Fruit fly (Drosophila melanogaster) whole organism, embryonic: ENCODE data around the gene CG18581.

Experiments used
- Blimp-1 ChIP-seq: fragments of 200-800 bp; sonication (Bioruptor generic); optimal IDR thresholded peaks from 3 replicates; lab custom pipeline; 2018; ENCODE audit warnings: missing biosample characterization, missing genetic modification characterization, mild to moderate bottlenecking, moderate library complexity, missing genetic modification reagents
- CG1024 ChIP-seq: fragments of 200-800 bp; sonication (Bioruptor generic); IDR thresholded peaks from 2 replicates; pipeline ENCODE4 v1.3.6; 2022; ENCODE audit warnings: missing biosample characterization, missing genetic modification characterization
- CG10267 ChIP-seq: fragments of 200-800 bp; sonication (Bioruptor generic); optimal IDR thresholded peaks from 2 replicates; lab custom pipeline; 2018; ENCODE audit warnings: missing biosample characterization, mild to moderate bottlenecking, missing genetic modification characterization, moderate library complexity
- CG11504 ChIP-seq: fragments of 200-800 bp; sonication (Bioruptor generic); optimal IDR thresholded peaks from 3 replicates; lab custom pipeline; 2019; ENCODE audit warnings: missing biosample characterization, mild to moderate bottlenecking, missing genetic modification characterization, moderate library complexity
- CG12391 ChIP-seq: fragments of 200-800 bp; sonication (Bioruptor generic); optimal IDR thresholded peaks from 3 replicates; lab custom pipeline; 2018; ENCODE audit warnings: missing biosample characterization, mild to moderate bottlenecking, missing genetic modification characterization, moderate library complexity
- CG13424 ChIP-seq: fragments of 200-800 bp; sonication (Bioruptor generic); optimal IDR thresholded peaks from 2 replicates; lab custom pipeline; 2019; ENCODE audit warnings: missing biosample characterization, mild to moderate bottlenecking, missing genetic modification characterization, moderate library complexity
- CG15514 ChIP-seq: fragments of 200-800 bp; sonication (Bioruptor generic); optimal IDR thresholded peaks from 3 replicates; lab custom pipeline; 2017; ENCODE audit warnings: missing biosample characterization, missing genetic modification characterization, mild to moderate bottlenecking, moderate library complexity, missing genetic modification reagents
- CG17186 ChIP-seq: fragments of 200-800 bp; sonication (Bioruptor generic); optimal IDR thresholded peaks from 3 replicates; lab custom pipeline; 2017; ENCODE audit warnings: missing biosample characterization, missing genetic modification reagents, missing genetic modification characterization
- CG17802 ChIP-seq: fragments of 200-800 bp; sonication (Bioruptor generic); optimal IDR thresholded peaks from 2 replicates; lab custom pipeline; 2018; ENCODE audit warnings: missing biosample characterization, mild to moderate bottlenecking, missing genetic modification characterization, moderate library complexity
- CG2199 ChIP-seq: fragments of 200-800 bp; sonication (Bioruptor generic); IDR thresholded peaks from 3 replicates; pipeline ENCODE4 v1.3.6; 2022; ENCODE audit warnings: missing biosample characterization, missing genetic modification characterization
- CG2712 ChIP-seq: fragments of 200-800 bp; optimal IDR thresholded peaks from 3 replicates; lab custom pipeline; 2019; ENCODE audit warnings: missing biosample characterization, mild to moderate bottlenecking, missing genetic modification characterization, moderate library complexity
- CG30431 ChIP-seq: fragments of 200-800 bp; sonication (Bioruptor generic); optimal IDR thresholded peaks from 2 replicates; lab custom pipeline; 2017; ENCODE audit warnings: missing biosample characterization, missing genetic modification characterization
- CG3163 ChIP-seq: fragments of 200-800 bp; sonication (Bioruptor generic); optimal IDR thresholded peaks from 3 replicates; lab custom pipeline; 2016; ENCODE audit warnings: missing biosample characterization, missing genetic modification characterization
- CG32772 ChIP-seq: fragments of 200-800 bp; sonication (Bioruptor generic); IDR thresholded peaks from 2 replicates; pipeline ENCODE4 v1.3.6; 2022; ENCODE audit warnings: missing biosample characterization, missing genetic modification characterization
- CG3838 ChIP-seq: fragments of 200-800 bp; sonication (Bioruptor generic); optimal IDR thresholded peaks from 3 replicates; lab custom pipeline; 2016; ENCODE audit warnings: missing biosample characterization, missing genetic modification characterization
- CG7357 ChIP-seq: fragments of 200-800 bp; sonication (Bioruptor generic); IDR thresholded peaks from 3 replicates; pipeline ENCODE4 v1.3.6; 2022; ENCODE audit warnings: missing biosample characterization, missing genetic modification characterization
- CG7839 ChIP-seq: fragments of 200-800 bp; sonication (Bioruptor generic); optimal IDR thresholded peaks from 3 replicates; lab custom pipeline; 2018; ENCODE audit warnings: missing biosample characterization, mild to moderate bottlenecking, missing genetic modification characterization, moderate library complexity
- CG8359 ChIP-seq: fragments of 200-800 bp; sonication (Bioruptor generic); optimal IDR thresholded peaks from 2 replicates; lab custom pipeline; 2017; ENCODE audit warnings: missing biosample characterization, mild to moderate bottlenecking, missing genetic modification characterization, borderline replicate concordance
- CTCF ChIP-seq: fragments of 200-800 bp; sonication (Bioruptor generic); optimal IDR thresholded peaks from 2 replicates; lab custom pipeline; 2017; ENCODE audit warnings: missing biosample characterization, mild to moderate bottlenecking, missing genetic modification characterization, moderate library complexity
- Deaf1 ChIP-seq: fragments of 200-800 bp; optimal IDR thresholded peaks from 3 replicates; lab custom pipeline; 2019; ENCODE audit warnings: missing biosample characterization, mild to moderate bottlenecking, missing genetic modification characterization, moderate library complexity
- Dfd ChIP-seq, 2 experiments: fragments of >200 bp; optimal IDR thresholded peaks; 2 replicates each; lab custom pipeline; 2017; ENCODE audit warnings: missing biosample characterization in 2 of 2, missing genetic modification characterization in 2 of 2
- Doc2 ChIP-seq: fragments of 200-800 bp; sonication (Bioruptor generic); IDR thresholded peaks from 2 replicates; pipeline ENCODE4 v1.3.6; 2022; ENCODE audit warnings: missing biosample characterization, missing genetic modification characterization
- Dref ChIP-seq: fragments of 200-800 bp; sonication (Bioruptor generic); IDR thresholded peaks from 2 replicates; pipeline ENCODE4 v1.3.6; 2022; ENCODE audit warnings: missing biosample characterization, missing genetic modification characterization
- Elba2 ChIP-seq: fragments of 200-800 bp; sonication (Bioruptor generic); optimal IDR thresholded peaks from 3 replicates; lab custom pipeline; 2016; ENCODE audit warnings: missing biosample characterization, missing genetic modification characterization
- Hr51 ChIP-seq, 2 experiments: fragments of 200-800 bp; sonication (Bioruptor generic); optimal IDR thresholded peaks; 2 replicates in 1 of 2; 3 replicates in 1 of 2; lab custom pipeline; 2016 to 2018; ENCODE audit warnings: missing biosample characterization in 2 of 2, missing genetic modification characterization in 2 of 2, mild to moderate bottlenecking in 1 of 2, moderate library complexity in 1 of 2
- NK7.1 ChIP-seq: fragments of 200-800 bp; sonication (Bioruptor generic); optimal IDR thresholded peaks from 3 replicates; lab custom pipeline; 2016; ENCODE audit warnings: missing biosample characterization, missing genetic modification characterization
- Oaz ChIP-seq: fragments of 200-800 bp; sonication (Bioruptor generic); IDR thresholded peaks from 2 replicates; pipeline ENCODE4 v1.3.6; 2022; ENCODE audit warnings: missing biosample characterization, missing genetic modification characterization
- Ravus ChIP-seq: fragments of 200-800 bp; sonication (Bioruptor generic); IDR thresholded peaks from 2 replicates; pipeline ENCODE4 v1.3.6; 2022; ENCODE audit warnings: missing biosample characterization, missing genetic modification characterization
- Sox102F ChIP-seq: fragments of 200-800 bp; sonication (Bioruptor generic); optimal IDR thresholded peaks from 2 replicates; lab custom pipeline; 2018; ENCODE audit warnings: missing biosample characterization, mild to moderate bottlenecking, missing genetic modification characterization, moderate library complexity
- abd-A ChIP-seq: fragments of 200-800 bp; sonication (Bioruptor generic); optimal IDR thresholded peaks from 3 replicates; lab custom pipeline; 2019; ENCODE audit warnings: missing biosample characterization, mild to moderate bottlenecking, missing genetic modification characterization, moderate library complexity
- ap ChIP-seq: fragments of 200-800 bp; sonication (Bioruptor generic); IDR thresholded peaks from 2 replicates; pipeline ENCODE4 v1.3.6; 2022; ENCODE audit warnings: missing biosample characterization, missing genetic modification characterization
- ci ChIP-seq: fragments of 200-800 bp; sonication (Bioruptor generic); IDR thresholded peaks from 3 replicates; pipeline ENCODE4 v1.3.6; 2022; ENCODE audit warnings: missing biosample characterization, missing genetic modification characterization
- eve ChIP-seq, 2 experiments: fragments of >200 bp; optimal IDR thresholded peaks; 2 replicates each; lab custom pipeline; 2017; ENCODE audit warnings: missing biosample characterization in 2 of 2, missing genetic modification characterization in 2 of 2
- gce ChIP-seq: fragments of 200-800 bp; sonication (Bioruptor generic); IDR thresholded peaks from 3 replicates; pipeline ENCODE4 v1.3.6; 2022; ENCODE audit warnings: missing biosample characterization, missing genetic modification characterization
- gcm ChIP-seq: fragments of 200-800 bp; sonication (Bioruptor generic); optimal IDR thresholded peaks from 2 replicates; lab custom pipeline; 2019; ENCODE audit warnings: missing biosample characterization, mild to moderate bottlenecking, missing genetic modification characterization, moderate library complexity
- gfzf ChIP-seq: fragments of 200-800 bp; sonication (Bioruptor generic); optimal IDR thresholded peaks from 2 replicates; lab custom pipeline; 2016; ENCODE audit warnings: missing biosample characterization, mild to moderate bottlenecking, missing genetic modification characterization, moderate library complexity
- grau ChIP-seq: fragments of 200-800 bp; optimal IDR thresholded peaks from 3 replicates; lab custom pipeline; 2019; ENCODE audit warnings: missing biosample characterization, mild to moderate bottlenecking, missing genetic modification characterization, moderate library complexity
- hbn ChIP-seq: fragments of 200-800 bp; sonication (Bioruptor generic); IDR thresholded peaks from 2 replicates; pipeline ENCODE4 v1.3.6; 2022; ENCODE audit warnings: missing biosample characterization, missing genetic modification characterization; ENCODE audit not compliant: partially characterized antibody
- klu ChIP-seq: fragments of 200-800 bp; sonication (Bioruptor generic); IDR thresholded peaks from 2 replicates; pipeline ENCODE4 v1.3.6; 2022; ENCODE audit warnings: missing biosample characterization, missing genetic modification characterization
- lilli ChIP-seq: fragments of 200-800 bp; sonication (Bioruptor generic); optimal IDR thresholded peaks from 3 replicates; lab custom pipeline; 2016; ENCODE audit warnings: missing biosample characterization, missing genetic modification characterization
- luna ChIP-seq: fragments of 200-800 bp; sonication (Bioruptor generic); optimal IDR thresholded peaks from 2 replicates; lab custom pipeline; 2016; ENCODE audit warnings: missing biosample characterization, missing genetic modification characterization
- pan ChIP-seq, 4 experiments: fragments of >200 bp in 3 of 4; fragments of 200-800 bp in 1 of 4; sonication (Bioruptor generic) in 1 of 4; optimal IDR thresholded peaks in 3 of 4; IDR thresholded peaks in 1 of 4; 2 replicates each; pipeline versions ENCODE4 v1.3.6 to Lab custom; 2017 to 2022; ENCODE audit warnings: missing biosample characterization in 2 of 4, missing genetic modification characterization in 2 of 4, mixed read lengths in 1 of 4
- peb ChIP-seq: fragments of 200-800 bp; sonication (Bioruptor generic); IDR thresholded peaks from 2 replicates; pipeline ENCODE4 v1.3.6; 2022; ENCODE audit warnings: missing biosample characterization, missing genetic modification characterization
- pum ChIP-seq: fragments of 200-800 bp; sonication (Bioruptor generic); optimal IDR thresholded peaks from 2 replicates; lab custom pipeline; 2016; ENCODE audit warnings: missing biosample characterization, missing genetic modification characterization
- sens ChIP-seq: fragments of 200-800 bp; sonication (Bioruptor generic); peaks from one replicate; lab custom pipeline; 2016; ENCODE audit warnings: missing biosample characterization, missing genetic modification characterization
- sob ChIP-seq: fragments of 200-800 bp; sonication (Bioruptor generic); IDR thresholded peaks from 2 replicates; pipeline ENCODE4 v1.3.6; 2022; ENCODE audit warnings: missing biosample characterization, missing genetic modification characterization
- sr ChIP-seq: fragments of 200-800 bp; sonication (Bioruptor generic); IDR thresholded peaks from 3 replicates; pipeline ENCODE4 v1.3.6; 2022; ENCODE audit warnings: missing biosample characterization, missing genetic modification characterization
- tin ChIP-seq: fragments of 200-800 bp; sonication (Bioruptor generic); optimal IDR thresholded peaks from 3 replicates; lab custom pipeline; 2016; ENCODE audit warnings: missing biosample characterization, missing genetic modification characterization

The CG18581 gene

DNA sequence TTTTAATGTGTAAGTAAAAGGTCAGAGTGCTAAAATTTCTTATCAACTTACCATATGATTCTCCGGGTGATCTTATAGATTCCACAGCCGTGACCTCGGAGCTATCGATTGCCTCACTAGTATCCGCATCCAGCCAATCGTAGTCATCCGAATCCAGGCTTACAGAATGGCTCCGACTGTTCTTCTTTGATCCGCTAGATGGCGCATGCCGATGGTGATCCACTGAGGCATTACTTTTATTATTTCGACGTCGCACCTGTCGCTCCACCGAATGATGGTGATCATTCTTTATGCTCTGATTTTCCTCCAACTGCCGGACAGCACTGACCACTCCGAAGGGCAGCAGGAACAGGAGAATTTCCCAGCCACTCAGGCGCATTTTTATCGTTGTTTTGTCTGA lies 38.9 kb downstream of the CG18581 start (continued):
- TF ChIP-seq Oaz (GFP tag; lab: Robert Waterston, UW) = no peak
- TF ChIP-seq NK7.1 (GFP tag; lab: Kevin White, UChicago) = no peak
- no peak for TF ChIP-seq pum (GFP tag; lab: Kevin White, UChicago)
- no peak for TF ChIP-seq luna
- no peak for TF ChIP-seq klu
- TF ChIP-seq Deaf1 = no peak
- no peak for TF ChIP-seq CG1024 (GFP tag; lab: Robert Waterston, UW)
- TF ChIP-seq CTCF (GFP tag; lab: Kevin White, UChicago) = peak; percentile 80
- TF ChIP-seq CG17186 (GFP tag; lab: Kevin White, UChicago) = no peak

- TF ChIP-seq CG3163 (GFP tag; lab: Kevin White, UChicago) = no peak
- TF ChIP-seq eve (GFP tag; optimal IDR thresholded peaks at IDR 0.05; lab: Kevin White, UChicago) = peak in 1 of 2 experiments; percentile 20
- peak; percentile 66 for TF ChIP-seq gcm (GFP tag; lab: Kevin White, UChicago)
- peak; percentile 81 for TF ChIP-seq Blimp-1 (GFP tag; lab: Kevin White, UChicago)
- TF ChIP-seq CG15514 (GFP tag; lab: Kevin White, UChicago) = peak; percentile 16
- peak; percentile 17; the same call in 2 of the 3 replicates for TF ChIP-seq CG2199
- TF ChIP-seq tin (GFP tag; lab: Kevin White, UChicago) = no peak
These were observed 39.4 kb downstream of the CG18581 start for dm6 chr3L:15010601-15011000.

dm6 chr3L:15009681-15010080 lies 40.3 kb downstream of the CG18581 start:
- peak; percentile 38 for TF ChIP-seq CG11504
- TF ChIP-seq Dref (GFP tag; lab: Robert Waterston, UW) = no peak
- no peak for TF ChIP-seq CG10267
- no peak for TF ChIP-seq peb (GFP tag; lab: Robert Waterston, UW)
- no peak for TF ChIP-seq CG30431 (GFP tag; lab: Kevin White, UChicago)
- no peak for TF ChIP-seq CG7357 (GFP tag; lab: Robert Waterston, UW)
- TF ChIP-seq CG8359 (GFP tag; lab: Kevin White, UChicago) = no peak
- TF ChIP-seq CG12391 = peak; percentile 6
- no peak for TF ChIP-seq ap (GFP tag; lab: Robert Waterston, UW)
- TF ChIP-seq Dfd (GFP tag; optimal IDR thresholded peaks at IDR 0.05; lab: Kevin White, UChicago) = no peak
- no peak for TF ChIP-seq CG17802 (tag; lab: Kevin White, UChicago)
- no peak for TF ChIP-seq Ravus (GFP tag; lab: Robert Waterston, UW)
- peak; percentile 56 for TF ChIP-seq Sox102F (GFP tag; lab: Kevin White, UChicago)
- TF ChIP-seq Elba2 (GFP tag; lab: Kevin White, UChicago) = no peak
- 0 out of 2 replicates have a peak, but pooled peaks have one; percentile 18 for TF ChIP-seq sob (GFP tag; lab: Robert Waterston, UW)
- TF ChIP-seq abd-A (tag; lab: Kevin White, UChicago) = no peak
- peak; percentile 4 for TF ChIP-seq CG7839 (tag; lab: Kevin White, UChicago)
- TF ChIP-seq sr (GFP tag; lab: Robert Waterston, UW) = no peak
- TF ChIP-seq gfzf (GFP tag; lab: Kevin White, UChicago) = no peak
- peak; percentile 11 for TF ChIP-seq CG13424 (tag; lab: Kevin White, UChicago)
- no peak for TF ChIP-seq Doc2 (GFP tag; lab: Robert Waterston, UW)
- peak; percentile 61 for TF ChIP-seq sens (GFP tag; lab: Kevin White, UChicago)
- no peak for TF ChIP-seq CG3838
- peak in 1 of 2 experiments; percentile 49 for TF ChIP-seq Hr51 (GFP tag; optimal IDR thresholded peaks at IDR 0.05; lab: Kevin White, UChicago)
- peak; percentile 5 for TF ChIP-seq grau (tag; lab: Kevin White, UChicago)
- TF ChIP-seq Blimp-1 (GFP tag; lab: Kevin White, UChicago) = peak; percentile 26
- TF ChIP-seq CG32772 = peak; percentile 9; the same call in 1 of the 2 replicates
- TF ChIP-seq pan (optimal IDR thresholded peaks at IDR 0.05; lab: Kevin White, UChicago) = no peak
- no peak for TF ChIP-seq pan (GFP tag; optimal IDR thresholded peaks at IDR 0.05 in 1 of 2, IDR thresholded peaks at IDR 0.05 in 1 of 2)
- peak; percentile 11 for TF ChIP-seq CG2712 (tag; lab: Kevin White, UChicago)
- no peak for TF ChIP-seq gce (GFP tag; lab: Robert Waterston, UW)
- TF ChIP-seq ci (GFP tag; lab: Robert Waterston, UW) = no peak
- no peak for TF ChIP-seq hbn (GFP tag; lab: Robert Waterston, UW)
- TF ChIP-seq lilli (GFP tag; lab: Kevin White, UChicago) = no peak
